Worm (Caenorhabditis elegans) whole organism, L1 larva: ENCODE data around the gene arl-6.
A peak's percentile ranks its signal among the peaks of the same experiment; 100 is the strongest.

Experiments used
- C04F5.9 ChIP-seq: sonication (generic microtip); optimal IDR thresholded peaks from 2 replicates; lab custom pipeline; 2016; ENCODE audit warnings: missing genetic modification characterization, missing compliant biosample characterization
- C16A3.4 ChIP-seq: fragments of 150-350 bp; optimal IDR thresholded peaks from 2 replicates; lab custom pipeline; 2014; ENCODE audit warnings: missing biosample characterization, missing genetic modification characterization
- F16B12.6 ChIP-seq: fragments of 150-350 bp; optimal IDR thresholded peaks from 2 replicates; lab custom pipeline; 2014; ENCODE audit warnings: missing biosample characterization, missing genetic modification characterization
- Y116A8C.19 ChIP-seq: sonication (generic microtip); optimal IDR thresholded peaks from 2 replicates; lab custom pipeline; 2016; ENCODE audit warnings: missing compliant biosample characterization, missing genetic modification characterization, borderline replicate concordance
- aha-1 ChIP-seq: fragments of 150-350 bp; optimal IDR thresholded peaks from 2 replicates; lab custom pipeline; 2014; ENCODE audit warnings: missing biosample characterization, missing genetic modification characterization
- aly-2 ChIP-seq: fragments of 150-350 bp; optimal IDR thresholded peaks from 2 replicates; lab custom pipeline; 2014; ENCODE audit warnings: missing biosample characterization, missing genetic modification characterization
- ceh-63 ChIP-seq: fragments of 200-800 bp; sonication (Bioruptor generic); optimal IDR thresholded peaks from 2 replicates; lab custom pipeline; 2018; ENCODE audit warnings: mild to moderate bottlenecking, missing genetic modification characterization, missing compliant biosample characterization
- ceh-82 ChIP-seq, 3 experiments: fragments of 150-350 bp in 1 of 3; sonication (generic microtip) in 2 of 3; optimal IDR thresholded peaks; 2 replicates each; lab custom pipeline; 2014 to 2017; ENCODE audit warnings: missing biosample characterization in 3 of 3, missing genetic modification characterization in 3 of 3
- dpl-1 ChIP-seq, 3 experiments: fragments of 150-350 bp in 2 of 3; sonication (generic microtip) in 1 of 3; optimal IDR thresholded peaks; 2 replicates each; lab custom pipeline; 2014 to 2017; ENCODE audit warnings: missing biosample characterization in 3 of 3, missing genetic modification characterization in 3 of 3, missing genetic modification reagents in 3 of 3
- efl-1 ChIP-seq, 4 experiments: fragments of 150-350 bp; optimal IDR thresholded peaks in 3 of 4; peaks in 1 of 4; 1 replicate in 1 of 4; 2 replicates in 3 of 4; lab custom pipeline; 2014; ENCODE audit warnings: missing biosample characterization in 2 of 4, missing genetic modification characterization in 2 of 4, missing genetic modification reagents in 2 of 4
- egl-27 ChIP-seq, 2 experiments: fragments of 150-350 bp in 1 of 2; sonication (generic microtip); optimal IDR thresholded peaks; 3 replicates each; lab custom pipeline; 2017 to 2018; ENCODE audit warnings: missing biosample characterization in 2 of 2, missing genetic modification characterization in 2 of 2, missing genetic modification reagents in 2 of 2
- elt-2 ChIP-seq: sonication (generic microtip); optimal IDR thresholded peaks from 2 replicates; lab custom pipeline; 2016; ENCODE audit warnings: missing genetic modification characterization, mild to moderate bottlenecking, inconsistent platforms, missing compliant biosample characterization, missing genetic modification reagents
- elt-3 ChIP-seq, 6 experiments: fragments of 150-350 bp in 1 of 6; sonication (generic microtip); optimal IDR thresholded peaks; 2 replicates each; lab custom pipeline; 2017 to 2018; ENCODE audit warnings: missing biosample characterization in 6 of 6, missing genetic modification characterization in 6 of 6, inconsistent platforms in 1 of 6
- ets-5 ChIP-seq: fragments of 200-800 bp; sonication (Bioruptor generic); IDR thresholded peaks from 2 replicates; pipeline ENCODE4 v1.3.6; 2022; ENCODE audit warnings: missing genetic modification characterization, missing compliant biosample characterization
- fkh-4 ChIP-seq: sonication (generic microtip); optimal IDR thresholded peaks from 2 replicates; lab custom pipeline; 2016; ENCODE audit warnings: missing compliant biosample characterization, missing genetic modification characterization, borderline replicate concordance
- fos-1 ChIP-seq: fragments of 150-350 bp; optimal IDR thresholded peaks from 2 replicates; lab custom pipeline; 2014; ENCODE audit warnings: missing biosample characterization, missing genetic modification characterization
- hlh-4 ChIP-seq: sonication (generic microtip); optimal IDR thresholded peaks from 2 replicates; lab custom pipeline; 2016; ENCODE audit warnings: mild to moderate bottlenecking, missing genetic modification characterization, missing compliant biosample characterization
- irx-1 ChIP-seq: sonication (generic microtip); optimal IDR thresholded peaks from 2 replicates; lab custom pipeline; 2016; ENCODE audit warnings: missing genetic modification characterization, missing compliant biosample characterization
- jun-1 ChIP-seq: fragments of 150-350 bp; optimal IDR thresholded peaks from 2 replicates; lab custom pipeline; 2014; ENCODE audit warnings: missing biosample characterization, missing genetic modification reagents, missing genetic modification characterization
- lin-14 ChIP-seq: fragments of 200-800 bp; sonication (Bioruptor generic); optimal IDR thresholded peaks from 2 replicates; lab custom pipeline; 2018; ENCODE audit warnings: mild to moderate bottlenecking, missing genetic modification characterization, moderate library complexity, missing compliant biosample characterization
- lin-15B ChIP-seq: fragments of 150-350 bp; sonication (generic microtip); optimal IDR thresholded peaks from 3 replicates; lab custom pipeline; 2014; ENCODE audit warnings: missing biosample characterization, missing genetic modification characterization
- lin-35 ChIP-seq, 2 experiments: fragments of 150-350 bp; optimal IDR thresholded peaks; 2 replicates each; lab custom pipeline; 2014; ENCODE audit warnings: missing biosample characterization in 2 of 2, missing genetic modification characterization in 2 of 2, missing genetic modification reagents in 2 of 2
- lsy-2 ChIP-seq, 2 experiments: fragments of 150-350 bp; optimal IDR thresholded peaks; 2 replicates each; lab custom pipeline; 2014; ENCODE audit warnings: missing biosample characterization in 2 of 2, missing genetic modification characterization in 2 of 2
- mep-1 ChIP-seq: fragments of 150-350 bp; optimal IDR thresholded peaks from 2 replicates; lab custom pipeline; 2014; ENCODE audit warnings: missing biosample characterization, missing genetic modification characterization
- nhr-12 ChIP-seq: sonication (generic microtip); optimal IDR thresholded peaks from 2 replicates; lab custom pipeline; 2017; ENCODE audit warnings: missing biosample characterization, missing genetic modification characterization
- nhr-28 ChIP-seq: fragments of 150-350 bp; optimal IDR thresholded peaks from 2 replicates; lab custom pipeline; 2014; ENCODE audit warnings: missing biosample characterization, missing genetic modification characterization
- nhr-71 ChIP-seq: sonication (generic microtip); optimal IDR thresholded peaks from 2 replicates; lab custom pipeline; 2016; ENCODE audit warnings: mild to moderate bottlenecking, missing genetic modification characterization, moderate library complexity, missing compliant biosample characterization
- nhr-77 ChIP-seq: fragments of 150-350 bp; optimal IDR thresholded peaks from 2 replicates; lab custom pipeline; 2014; ENCODE audit warnings: missing biosample characterization, missing genetic modification characterization
- nhr-90 ChIP-seq: sonication (generic microtip); optimal IDR thresholded peaks from 2 replicates; lab custom pipeline; 2016; ENCODE audit warnings: mild to moderate bottlenecking, missing genetic modification characterization, missing compliant biosample characterization; ENCODE audit not compliant: poor library complexity
- rnt-1 ChIP-seq: sonication (generic microtip); optimal IDR thresholded peaks from 2 replicates; lab custom pipeline; 2016; ENCODE audit warnings: mild to moderate bottlenecking, missing genetic modification characterization, moderate library complexity, missing compliant biosample characterization
- skn-1 ChIP-seq: fragments of 150-350 bp; optimal IDR thresholded peaks from 2 replicates; lab custom pipeline; 2014; ENCODE audit warnings: missing biosample characterization, missing genetic modification characterization
- snu-23 ChIP-seq: sonication (generic microtip); optimal IDR thresholded peaks from 2 replicates; lab custom pipeline; 2016; ENCODE audit warnings: missing genetic modification characterization, missing compliant biosample characterization
- sup-37 ChIP-seq: fragments of 200-800 bp; sonication (Bioruptor generic); optimal IDR thresholded peaks from 2 replicates; lab custom pipeline; 2018; ENCODE audit warnings: mild to moderate bottlenecking, missing genetic modification characterization, missing compliant biosample characterization
- unc-62 ChIP-seq: fragments of 150-350 bp; optimal IDR thresholded peaks from 2 replicates; lab custom pipeline; 2014; ENCODE audit warnings: missing biosample characterization, missing genetic modification reagents, missing genetic modification characterization
- unc-86 ChIP-seq: sonication (generic microtip); optimal IDR thresholded peaks from 2 replicates; lab custom pipeline; 2016; ENCODE audit warnings: missing genetic modification characterization, missing compliant biosample characterization
- unc-98 ChIP-seq: fragments of 200-800 bp; sonication (Bioruptor generic); IDR thresholded peaks from 2 replicates; pipeline ENCODE4 v1.3.6; 2022; ENCODE audit warnings: missing genetic modification characterization, missing compliant biosample characterization
- vab-15 ChIP-seq: sonication (generic microtip); optimal IDR thresholded peaks from 2 replicates; lab custom pipeline; 2017; ENCODE audit warnings: missing genotype, mild to moderate bottlenecking, missing genetic modification characterization, missing compliant biosample characterization
- xbp-1 ChIP-seq: sonication (generic microtip); optimal IDR thresholded peaks from 2 replicates; lab custom pipeline; 2016; ENCODE audit warnings: missing genetic modification characterization, missing compliant biosample characterization
- zag-1 ChIP-seq: fragments of 150-350 bp; optimal IDR thresholded peaks from 2 replicates; lab custom pipeline; 2014; ENCODE audit warnings: missing biosample characterization, missing genetic modification characterization

Gene arl-6

DNA sequence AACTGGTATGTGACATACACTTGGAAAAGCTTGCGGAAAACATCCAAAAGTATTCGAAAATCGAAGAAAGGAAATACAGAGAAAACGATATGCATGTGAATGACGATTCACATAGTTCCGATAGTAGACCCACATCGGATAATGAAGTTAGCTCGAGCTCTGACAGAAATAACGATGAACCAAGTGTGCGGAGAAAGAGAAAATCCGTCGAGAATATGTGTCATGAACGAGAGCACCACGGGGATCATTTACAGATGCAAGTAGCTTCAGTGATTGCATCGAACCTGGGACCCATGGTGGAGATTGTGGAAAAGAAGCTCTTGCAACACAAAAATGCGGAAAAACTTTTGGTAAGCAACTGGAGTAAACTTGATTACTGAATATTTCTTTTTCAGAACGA is 42.4 kb upstream of the arl-6 start:
- TF ChIP-seq sup-37 (GFP tag; lab: Kevin White, UChicago) (no peak), C04F5.9 (no peak)

DNA sequence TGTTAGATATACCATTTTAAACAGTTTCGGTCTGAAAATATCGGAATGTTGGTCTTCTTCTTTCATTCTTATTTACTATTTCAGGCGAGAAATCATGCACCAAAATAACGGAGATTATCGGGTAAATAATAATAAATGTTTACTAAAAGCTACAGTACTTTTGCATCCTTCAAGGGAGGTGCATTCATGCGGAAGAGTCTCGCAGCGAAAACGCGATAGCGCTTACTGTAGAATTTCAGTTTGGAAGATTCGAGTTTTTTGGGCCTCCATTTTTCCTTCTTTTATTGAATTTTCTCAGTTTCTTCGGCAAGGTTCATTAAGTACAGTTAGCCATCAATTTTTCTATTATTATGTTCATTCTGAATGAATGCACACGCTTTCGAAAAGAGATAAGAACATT is 41.5 kb upstream of the arl-6 start, which contains the start of gene C35D10.7:
Gene C35D10.7 (plus strand): TSS at position 85 of the 400 bp plus-strand sequence.
- no peak for TF ChIP-seq vab-15 (tag; lab: Kevin White, UChicago)
- TF ChIP-seq nhr-28 (tag; lab: Kevin White, UChicago), result no peak
- TF ChIP-seq nhr-77 (tag; lab: Kevin White, UChicago), result no peak
- TF ChIP-seq aly-2 (tag; lab: Kevin White, UChicago), result no peak
- TF ChIP-seq egl-27 (tag; optimal IDR thresholded peaks at IDR 0.05; lab: Kevin White, UChicago), result no peak
- TF ChIP-seq snu-23 (GFP tag; lab: Kevin White, UChicago), result no peak
- TF ChIP-seq C16A3.4 (tag; lab: Kevin White, UChicago), result no peak
- no peak for TF ChIP-seq ceh-63
- no peak for TF ChIP-seq Y116A8C.19 (tag; lab: Kevin White, UChicago)
- no peak for TF ChIP-seq mep-1 (tag; lab: Kevin White, UChicago)
- no peak for TF ChIP-seq fkh-4 (tag; lab: Kevin White, UChicago)

DNA sequence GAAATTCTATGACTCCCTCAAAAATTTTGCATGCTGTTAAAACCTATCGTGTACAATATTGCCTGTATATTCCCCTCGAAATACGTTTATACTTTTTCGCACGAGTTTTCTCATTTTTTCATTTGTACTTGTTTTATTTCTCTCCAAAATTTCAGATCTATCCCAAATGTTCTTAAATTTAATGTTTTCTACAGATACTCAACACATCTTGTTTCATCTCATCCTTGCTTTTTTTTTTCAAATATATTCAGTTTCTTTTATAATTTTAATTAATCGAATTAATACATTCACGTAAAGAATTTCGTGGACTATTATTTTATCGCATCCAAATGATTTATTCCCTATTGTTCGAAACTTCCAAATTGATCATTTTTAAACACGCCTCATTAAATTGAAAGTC is 40.3 kb upstream of the arl-6 start, which contains the start of gene C35D10.8:
Gene C35D10.8 (plus strand): TSS at position 301 of the 400 bp plus-strand sequence.
- TF ChIP-seq fos-1 (tag; lab: Kevin White, UChicago) (no peak), aha-1 (tag; lab: Kevin White, UChicago) (no peak), dpl-1 (GFP tag; optimal IDR thresholded peaks at IDR 0.05; lab: Kevin White, UChicago) (no peak), zag-1 (no peak), lin-15B (tag; lab: Kevin White, UChicago) (no peak), unc-86 (tag; lab: Kevin White, UChicago) (no peak), hlh-4 (tag; lab: Kevin White, UChicago) (no peak), unc-98 (GFP tag; lab: Robert Waterston, UW) (no peak), jun-1 (tag; lab: Kevin White, UChicago) (no peak), nhr-28 (tag; lab: Kevin White, UChicago) (no peak), efl-1 (optimal IDR thresholded peaks at IDR 0.05; lab: Kevin White, UChicago) (no peak), efl-1 (GFP tag; optimal IDR thresholded peaks at IDR 0.05 in 1 of 2; lab: Kevin White, UChicago) (no peak), fkh-4 (tag; lab: Kevin White, UChicago) (no peak), lsy-2 (tag; optimal IDR thresholded peaks at IDR 0.05; lab: Kevin White, UChicago) (no peak), Y116A8C.19 (tag; lab: Kevin White, UChicago) (no peak), ets-5 (GFP tag; lab: Robert Waterston, UW) (no peak), nhr-77 (tag; lab: Kevin White, UChicago) (no peak), nhr-12 (tag; lab: Kevin White, UChicago) (no peak), irx-1 (tag; lab: Kevin White, UChicago) (no peak)

DNA sequence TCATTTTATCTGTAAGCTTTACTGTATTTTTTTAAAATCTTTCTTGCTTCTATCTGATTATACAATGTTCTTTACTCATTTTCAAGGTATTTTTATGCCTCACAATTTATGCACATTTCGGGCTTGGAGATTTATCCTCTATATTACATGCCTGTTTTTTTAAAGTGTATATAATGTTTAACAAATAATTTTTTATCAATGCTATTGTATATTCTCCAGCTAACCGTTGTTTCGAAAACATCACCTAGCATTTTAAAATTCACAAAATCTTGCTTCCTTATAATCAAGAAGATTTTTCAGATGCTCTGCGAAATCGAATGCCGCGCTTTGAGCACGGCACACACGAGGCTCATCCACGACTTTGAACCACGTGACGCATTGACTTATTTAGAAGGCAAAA is 37.4 kb upstream of the arl-6 start, which contains the start of gene ced-4:
Gene ced-4 (plus strand): TSS at position 301 of the 400 bp plus-strand sequence.
- TF ChIP-seq aha-1 (tag; lab: Kevin White, UChicago) (no peak), lin-14 (GFP tag; lab: Kevin White, UChicago) (no peak), nhr-71 (tag; lab: Kevin White, UChicago) (no peak), elt-2 (no peak), nhr-28 (tag; lab: Kevin White, UChicago) (no peak), zag-1 (no peak), hlh-4 (tag; lab: Kevin White, UChicago) (no peak), elt-3 (tag; optimal IDR thresholded peaks at IDR 0.05; lab: Kevin White, UChicago) (no peak), xbp-1 (no peak), irx-1 (tag; lab: Kevin White, UChicago) (no peak)

DNA sequence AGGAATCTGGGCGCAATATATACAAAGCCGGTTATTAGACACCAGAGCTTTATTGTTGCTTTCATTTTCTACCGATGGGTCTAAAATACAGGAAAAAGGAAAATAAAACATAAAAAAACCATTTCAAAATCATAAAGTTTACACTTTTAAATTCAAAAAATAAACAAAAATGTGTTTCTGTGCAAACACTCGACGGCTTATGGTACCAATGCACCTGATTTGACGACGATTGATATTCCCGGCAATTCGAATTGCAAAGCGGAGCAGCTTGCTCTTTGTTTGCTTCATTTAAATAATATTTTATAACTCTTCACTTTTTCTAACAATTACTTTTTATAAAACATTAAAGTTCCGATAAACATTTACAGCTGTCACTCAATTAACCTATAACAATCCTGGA is 35.5 kb upstream of the arl-6 start, which contains the start of gene F26A1.1:
Gene F26A1.1 (plus strand): TSS at position 369 of the 400 bp plus-strand sequence.
- TF ChIP-seq dpl-1 (GFP tag; optimal IDR thresholded peaks at IDR 0.05; lab: Kevin White, UChicago) (peak; percentile 56 to 76 (median 70)), unc-62 (GFP tag; lab: Kevin White, UChicago) (no peak), lsy-2 (tag; optimal IDR thresholded peaks at IDR 0.05; lab: Kevin White, UChicago) (peak; percentile 50 to 67), ceh-82 (tag; optimal IDR thresholded peaks at IDR 0.05; lab: Kevin White, UChicago) (peak in 1 of 3 experiments; percentile 6), snu-23 (GFP tag; lab: Kevin White, UChicago) (peak; percentile 41), nhr-90 (tag; lab: Kevin White, UChicago) (peak; percentile 7), efl-1 (optimal IDR thresholded peaks at IDR 0.05; lab: Kevin White, UChicago) (peak; percentile 20 to 65), efl-1 (GFP tag; optimal IDR thresholded peaks at IDR 0.05 in 1 of 2; lab: Kevin White, UChicago) (peak; percentile 76 to 96), rnt-1 (tag; lab: Kevin White, UChicago) (peak; percentile 4), C16A3.4 (tag; lab: Kevin White, UChicago) (peak; percentile 23), F16B12.6 (tag; lab: Kevin White, UChicago) (peak; percentile 82), nhr-71 (tag; lab: Kevin White, UChicago) (peak; percentile 22), fkh-4 (tag; lab: Kevin White, UChicago) (no peak), skn-1 (tag; lab: Kevin White, UChicago) (peak; percentile 14), lin-35 (GFP tag; optimal IDR thresholded peaks at IDR 0.05; lab: Kevin White, UChicago) (peak; percentile 57 to 68), sup-37 (GFP tag; lab: Kevin White, UChicago) (no peak)
